Worm (Caenorhabditis elegans): ENCODE results near the gene H20J04.9.

DNA sequence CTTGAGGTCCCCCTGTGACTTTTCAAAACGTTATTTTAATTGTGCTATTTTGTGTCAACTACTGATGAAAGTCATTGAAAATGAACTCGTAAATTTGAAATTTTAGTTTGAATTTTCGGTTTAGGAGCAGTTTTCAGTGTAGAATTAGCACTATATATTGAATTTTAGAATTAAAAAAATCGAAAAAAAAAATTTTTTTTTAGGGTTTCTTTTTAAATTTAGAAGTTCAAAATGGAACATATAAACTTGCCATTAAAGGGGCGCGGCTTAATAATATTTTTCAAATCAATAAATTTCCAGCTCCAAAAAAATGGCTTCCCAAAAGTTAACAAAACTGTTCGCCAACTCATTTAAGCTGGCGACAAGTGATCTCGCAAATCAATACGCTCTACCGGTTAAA is at the start of gene H20J04.9:
- no peak for TF ChIP-seq ama-1 (optimal IDR thresholded peaks at IDR 0.05)
- TF ChIP-seq flt-1 (GFP tag; IDR thresholded peaks at IDR 0.05): no peak
- no peak for TF ChIP-seq tbx-11 (GFP tag; IDR thresholded peaks at IDR 0.05)
- no peak for TF ChIP-seq B0310.2 (tag; optimal IDR thresholded peaks at IDR 0.05)
- no peak for TF ChIP-seq tra-4 (tag; optimal IDR thresholded peaks at IDR 0.05)
- TF ChIP-seq scrt-1 (GFP tag; IDR thresholded peaks at IDR 0.05): no peak
- no peak for TF ChIP-seq tbx-37 (GFP tag; conservative IDR thresholded peaks at IDR 0.05)
- no peak for TF ChIP-seq aly-1 (tag; optimal IDR thresholded peaks at IDR 0.05)
- TF ChIP-seq pes-1 (GFP tag; IDR thresholded peaks at IDR 0.05): no peak
- no peak for TF ChIP-seq hnd-1 (tag; optimal IDR thresholded peaks at IDR 0.05)
- no peak for TF ChIP-seq hmg-4 (GFP tag; optimal IDR thresholded peaks at IDR 0.05)
- no peak for TF ChIP-seq F13C5.2 (tag; optimal IDR thresholded peaks at IDR 0.05)
- TF ChIP-seq sea-1 (GFP tag; conservative IDR thresholded peaks at IDR 0.05): no peak
- TF ChIP-seq ceh-13 (GFP tag; optimal IDR thresholded peaks at IDR 0.05): no peak

Measured in whole organism, early embryonic.